Fruit fly (Drosophila melanogaster) whole organism, pupa: ENCODE results near the gene Jon99Fii.

Experiments used
- CG10348 ChIP-seq: fragments of 200-800 bp; sonication (Bioruptor generic); IDR thresholded peaks from 2 replicates; pipeline ENCODE4 v1.3.6; 2022; ENCODE audit warnings: missing biosample characterization, missing genetic modification characterization
- CG12605 ChIP-seq: fragments of 200-800 bp; sonication (Bioruptor generic); IDR thresholded peaks from 2 replicates; pipeline ENCODE4 v1.3.6; 2022; ENCODE audit warnings: missing biosample characterization, missing genetic modification characterization
- CG13204 ChIP-seq: fragments of 200-800 bp; sonication (Bioruptor generic); optimal IDR thresholded peaks from 2 replicates; lab custom pipeline; 2018; ENCODE audit warnings: missing biosample characterization, mild to moderate bottlenecking, missing genetic modification characterization, moderate library complexity
- CG14655 ChIP-seq: fragments of 200-800 bp; sonication (Bioruptor generic); optimal IDR thresholded peaks from 3 replicates; lab custom pipeline; 2017; ENCODE audit warnings: mild to moderate bottlenecking, missing biosample characterization, missing genetic modification reagents, missing genetic modification characterization
- CG15710 ChIP-seq: fragments of 200-800 bp; sonication (Bioruptor generic); optimal IDR thresholded peaks from 2 replicates; lab custom pipeline; 2018; ENCODE audit warnings: missing biosample characterization, mild to moderate bottlenecking, missing genetic modification characterization, moderate library complexity
- CG17806 ChIP-seq: fragments of 200-800 bp; sonication (Bioruptor generic); optimal IDR thresholded peaks from 2 replicates; lab custom pipeline; 2018; ENCODE audit warnings: missing biosample characterization, mild to moderate bottlenecking, missing genetic modification characterization, moderate library complexity
- CG32121 ChIP-seq: fragments of 200-800 bp; sonication (Bioruptor generic); IDR thresholded peaks from 2 replicates; pipeline ENCODE4 v1.3.6; 2022; ENCODE audit warnings: missing biosample characterization, missing genetic modification characterization
- CG34367 ChIP-seq: fragments of 200-800 bp; sonication (Bioruptor generic); optimal IDR thresholded peaks from 2 replicates; lab custom pipeline; 2018; ENCODE audit warnings: missing biosample characterization, mild to moderate bottlenecking, missing genetic modification characterization
- CG4496 ChIP-seq: fragments of 200-800 bp; sonication (Bioruptor generic); IDR thresholded peaks from 3 replicates; pipeline ENCODE4 v1.3.6; 2022; ENCODE audit warnings: missing biosample characterization, missing genetic modification characterization
- CG8159 ChIP-seq: fragments of 200-800 bp; sonication (Bioruptor generic); optimal IDR thresholded peaks from 3 replicates; lab custom pipeline; 2018; ENCODE audit warnings: missing biosample characterization, mild to moderate bottlenecking, missing genetic modification characterization, moderate library complexity
- CG8301 ChIP-seq: fragments of 200-800 bp; sonication (Bioruptor generic); optimal IDR thresholded peaks from 2 replicates; lab custom pipeline; 2018; ENCODE audit warnings: missing biosample characterization, mild to moderate bottlenecking, missing genetic modification characterization
- CG9948 ChIP-seq: fragments of 200-800 bp; sonication (Bioruptor generic); optimal IDR thresholded peaks from 2 replicates; lab custom pipeline; 2018; ENCODE audit warnings: missing biosample characterization, mild to moderate bottlenecking, missing genetic modification characterization, moderate library complexity
- D1 ChIP-seq: fragments of 200-800 bp; sonication (Bioruptor generic); optimal IDR thresholded peaks from 2 replicates; lab custom pipeline; 2018; ENCODE audit warnings: missing biosample characterization, mild to moderate bottlenecking, missing genetic modification characterization, moderate library complexity
- EcR ChIP-seq: fragments of 200-800 bp; sonication (Bioruptor generic); optimal IDR thresholded peaks from 3 replicates; lab custom pipeline; 2019; ENCODE audit warnings: missing biosample characterization, missing genetic modification characterization, mild to moderate bottlenecking, moderate library complexity, missing genetic modification reagents
- Ets98B ChIP-seq: fragments of 200-800 bp; sonication (Bioruptor generic); IDR thresholded peaks from 2 replicates; pipeline ENCODE4 v1.3.6; 2022; ENCODE audit warnings: missing biosample characterization, missing genetic modification characterization
- Pif1A ChIP-seq: fragments of 200-800 bp; sonication (Bioruptor generic); optimal IDR thresholded peaks from 3 replicates; lab custom pipeline; 2016; ENCODE audit warnings: missing biosample characterization, missing genetic modification characterization
- Pif1B ChIP-seq: fragments of 200-800 bp; sonication (Bioruptor generic); optimal IDR thresholded peaks from 3 replicates; lab custom pipeline; 2016; ENCODE audit warnings: missing biosample characterization, missing genetic modification characterization
- Snoo ChIP-seq: fragments of 200-800 bp; sonication (Bioruptor generic); optimal IDR thresholded peaks from 3 replicates; lab custom pipeline; 2017; ENCODE audit warnings: missing biosample characterization, mild to moderate bottlenecking, missing genetic modification characterization, inconsistent platforms
- fd96Ca ChIP-seq: fragments of 200-800 bp; sonication (Bioruptor generic); IDR thresholded peaks from 3 replicates; pipeline ENCODE4 v1.3.6; 2022; ENCODE audit warnings: missing biosample characterization, missing genetic modification characterization
- gl ChIP-seq: fragments of 200-800 bp; sonication (Bioruptor generic); optimal IDR thresholded peaks from 2 replicates; lab custom pipeline; 2018; ENCODE audit warnings: missing biosample characterization, mild to moderate bottlenecking, missing genetic modification characterization
- rn ChIP-seq: fragments of 200-800 bp; sonication (Bioruptor generic); IDR thresholded peaks from 2 replicates; pipeline ENCODE4 v1.3.6; 2022; ENCODE audit warnings: missing biosample characterization, missing genetic modification characterization

Gene Jon99Fii

dm6 chr3R:30518274-30518873 lies 30.6 kb upstream of the Jon99Fii start:
- TF ChIP-seq Pif1B (no peak), CG10348 (GFP tag; lab: Robert Waterston, UW) (no peak), CG32121 (GFP tag; lab: Robert Waterston, UW) (no peak), Snoo (tag; lab: Kevin White, UChicago) (no peak), gl (tag; lab: Kevin White, UChicago) (no peak), fd96Ca (GFP tag; lab: Robert Waterston, UW) (no peak), CG15710 (no peak)

dm6 chr3R:30514255-30514827 lies 26.6 kb upstream of the Jon99Fii start, which contains the start of the genes CG31524 and CG9698:
TSS of gene CG31524 (minus strand) at chr3R:30514355.
TSS of gene CG9698 (plus strand) at chr3R:30514777.
- TF ChIP-seq CG8301 (tag; lab: Kevin White, UChicago) (no peak), rn (no peak), CG9948 (tag; lab: Kevin White, UChicago) (no peak), CG34367 (tag; lab: Kevin White, UChicago) (no peak), CG17806 (tag; lab: Kevin White, UChicago) (no peak), Pif1A (no peak), EcR (GFP tag; lab: Kevin White, UChicago) (no peak), Snoo (tag; lab: Kevin White, UChicago) (no peak)
- TF ChIP-seq, all 21 proteins: peak for 0

- no peak for TF ChIP-seq CG32121 (GFP tag; lab: Robert Waterston, UW)
- no peak for TF ChIP-seq CG9948 (tag; lab: Kevin White, UChicago)
- TF ChIP-seq CG15710: no peak
- no peak for TF ChIP-seq CG8159 (tag; lab: Kevin White, UChicago)
- no peak for TF ChIP-seq rn
- no peak for TF ChIP-seq D1
- no peak for TF ChIP-seq CG4496 (GFP tag; lab: Robert Waterston, UW)
- TF ChIP-seq CG13204: no peak
- TF ChIP-seq Pif1B: no peak
- no peak for TF ChIP-seq CG8301 (tag; lab: Kevin White, UChicago)
- TF ChIP-seq fd96Ca (GFP tag; lab: Robert Waterston, UW): no peak
- TF ChIP-seq gl (tag; lab: Kevin White, UChicago): no peak
- TF ChIP-seq Snoo (tag; lab: Kevin White, UChicago): no peak
- no peak for TF ChIP-seq CG17806 (tag; lab: Kevin White, UChicago)
- TF ChIP-seq Pif1A: no peak
- no peak for TF ChIP-seq CG12605 (GFP tag; lab: Robert Waterston, UW)
These were observed 24.4 kb upstream of the Jon99Fii start, which contains the start of gene PH4alphaNE2 for dm6 chr3R:30512114-30512513. TSS of gene PH4alphaNE2 (minus strand) at chr3R:30512214.

- TF ChIP-seq CG14655 (GFP tag; lab: Kevin White, UChicago) (no peak), CG15710 (no peak), CG34367 (tag; lab: Kevin White, UChicago) (no peak), CG13204 (no peak), rn (no peak), D1 (no peak), CG8159 (tag; lab: Kevin White, UChicago) (no peak), fd96Ca (GFP tag; lab: Robert Waterston, UW) (no peak), CG12605 (GFP tag; lab: Robert Waterston, UW) (no peak), CG17806 (tag; lab: Kevin White, UChicago) (no peak), Pif1A (no peak), CG4496 (GFP tag; lab: Robert Waterston, UW) (no peak), Pif1B (no peak), CG32121 (GFP tag; lab: Robert Waterston, UW) (no peak), gl (tag; lab: Kevin White, UChicago) (no peak), CG8301 (tag; lab: Kevin White, UChicago) (no peak), CG9948 (tag; lab: Kevin White, UChicago) (no peak), EcR (GFP tag; lab: Kevin White, UChicago) (no peak), CG10348 (GFP tag; lab: Robert Waterston, UW) (no peak)
These were observed 20.0 kb upstream of the Jon99Fii start, which contains the start of gene CG34041 for dm6 chr3R:30507723-30508122. TSS of gene CG34041 (plus strand) at chr3R:30508023.

- TF ChIP-seq CG17806 (tag; lab: Kevin White, UChicago): no peak
- no peak for TF ChIP-seq Snoo (tag; lab: Kevin White, UChicago)
- no peak for TF ChIP-seq CG8301 (tag; lab: Kevin White, UChicago)
- no peak for TF ChIP-seq CG15710
- no peak for TF ChIP-seq CG34367 (tag; lab: Kevin White, UChicago)
- TF ChIP-seq Pif1B: no peak
- no peak for TF ChIP-seq CG8159 (tag; lab: Kevin White, UChicago)
- TF ChIP-seq Ets98B (GFP tag; lab: Robert Waterston, UW): no peak
- TF ChIP-seq rn: no peak
- TF ChIP-seq CG13204: no peak
- TF ChIP-seq CG12605 (GFP tag; lab: Robert Waterston, UW): no peak
- TF ChIP-seq fd96Ca (GFP tag; lab: Robert Waterston, UW): no peak
- TF ChIP-seq EcR (GFP tag; lab: Kevin White, UChicago): no peak
- no peak for TF ChIP-seq CG32121 (GFP tag; lab: Robert Waterston, UW)
- no peak for TF ChIP-seq gl (tag; lab: Kevin White, UChicago)
- no peak for TF ChIP-seq CG9948 (tag; lab: Kevin White, UChicago)
- TF ChIP-seq Pif1A: no peak
- TF ChIP-seq D1: no peak
These were observed 17.9 kb upstream of the Jon99Fii start, which contains the start of the genes PH4alphaSG1 and CG15539 for dm6 chr3R:30505561-30506037. TSS of gene PH4alphaSG1 (minus strand) at chr3R:30505661. TSS of gene CG15539 (plus strand) at chr3R:30505987.
